Fruit fly (Drosophila melanogaster) whole organism, embryonic: ENCODE results near the gene e.

ENCODE experiments used
- CG12155 ChIP-seq: fragments of 200-800 bp; sonication (Bioruptor generic); optimal IDR thresholded peaks from 3 replicates; lab custom pipeline; 2016; ENCODE audit warnings: missing biosample characterization, missing genetic modification characterization
- ERR ChIP-seq: fragments of 200-800 bp; sonication (Bioruptor generic); optimal IDR thresholded peaks from 2 replicates; lab custom pipeline; 2016; ENCODE audit warnings: missing biosample characterization, missing genetic modification characterization
- Six4 ChIP-seq: fragments of 200-800 bp; sonication (Bioruptor generic); optimal IDR thresholded peaks from 2 replicates; lab custom pipeline; 2016; ENCODE audit warnings: missing biosample characterization, missing genetic modification characterization
- sisA ChIP-seq: fragments of 200-800 bp; sonication (Bioruptor generic); IDR thresholded peaks from 2 replicates; pipeline ENCODE4 v1.3.6; 2022; ENCODE audit warnings: missing biosample characterization, missing genetic modification characterization
- sob ChIP-seq: fragments of 200-800 bp; sonication (Bioruptor generic); IDR thresholded peaks from 2 replicates; pipeline ENCODE4 v1.3.6; 2022; ENCODE audit warnings: missing biosample characterization, missing genetic modification characterization

dm6 chr3R:21187394-21188392, 49.3 kb downstream of the e start:
- peak; percentile 52 for TF ChIP-seq sob (GFP tag; lab: Robert Waterston, UW)
- no peak for TF ChIP-seq Six4 (GFP tag; lab: Kevin White, UChicago)
- no peak for TF ChIP-seq CG12155 (GFP tag; lab: Kevin White, UChicago)
- TF ChIP-seq ERR (GFP tag; lab: Kevin White, UChicago) = no peak
- peak; percentile 45 for TF ChIP-seq sisA (GFP tag; lab: Robert Waterston, UW)
